Fruit fly (Drosophila melanogaster) whole organism, embryonic: ENCODE results near the gene nAChRalpha6.

Experiments used
- Ada2b ChIP-seq: fragments of 200-800 bp; sonication (Bioruptor generic); IDR thresholded peaks from 2 replicates; pipeline ENCODE4 v1.3.6; 2022; ENCODE audit warnings: missing biosample characterization, missing genetic modification characterization
- BtbVII ChIP-seq: fragments of 200-800 bp; sonication (Bioruptor generic); optimal IDR thresholded peaks from 3 replicates; lab custom pipeline; 2017; ENCODE audit warnings: missing biosample characterization, mild to moderate bottlenecking, missing genetic modification characterization
- CG10274 ChIP-seq: fragments of 200-800 bp; sonication (Bioruptor generic); optimal IDR thresholded peaks from 3 replicates; lab custom pipeline; 2017; ENCODE audit warnings: missing biosample characterization, mild to moderate bottlenecking, missing genetic modification characterization
- CG12391 ChIP-seq: fragments of 200-800 bp; sonication (Bioruptor generic); optimal IDR thresholded peaks from 3 replicates; lab custom pipeline; 2018; ENCODE audit warnings: missing biosample characterization, mild to moderate bottlenecking, missing genetic modification characterization, moderate library complexity
- CG16863 ChIP-seq: fragments of 200-800 bp; sonication (Bioruptor generic); optimal IDR thresholded peaks from 3 replicates; lab custom pipeline; 2016; ENCODE audit warnings: missing biosample characterization, missing genetic modification characterization
- CG31388 ChIP-seq: fragments of 200-800 bp; sonication (Bioruptor generic); optimal IDR thresholded peaks from 2 replicates; lab custom pipeline; 2016; ENCODE audit warnings: missing biosample characterization, missing genetic modification characterization
- CG3281 ChIP-seq: fragments of 200-800 bp; sonication (Bioruptor generic); optimal IDR thresholded peaks from 3 replicates; lab custom pipeline; 2017; ENCODE audit warnings: missing biosample characterization, mild to moderate bottlenecking, missing genetic modification characterization
- CG4424 ChIP-seq: fragments of 200-800 bp; sonication (Bioruptor generic); optimal IDR thresholded peaks from 3 replicates; lab custom pipeline; 2016; ENCODE audit warnings: missing biosample characterization, missing genetic modification characterization
- CG8089 ChIP-seq: fragments of 200-800 bp; sonication (Bioruptor generic); optimal IDR thresholded peaks from 3 replicates; lab custom pipeline; 2016; ENCODE audit warnings: missing biosample characterization, missing genetic modification characterization
- Camta ChIP-seq: fragments of 200-800 bp; sonication (Bioruptor generic); optimal IDR thresholded peaks from 2 replicates; lab custom pipeline; 2016; ENCODE audit warnings: missing biosample characterization, missing genetic modification characterization
- CkIIα-i1 ChIP-seq: fragments of 200-800 bp; sonication (Bioruptor generic); IDR thresholded peaks from 2 replicates; pipeline ENCODE4 v1.3.6; 2022; ENCODE audit warnings: missing biosample characterization, missing genetic modification characterization
- CoRest ChIP-seq: fragments of 200-800 bp; sonication (Bioruptor generic); optimal IDR thresholded peaks from 3 replicates; lab custom pipeline; 2018; ENCODE audit warnings: missing biosample characterization, mild to moderate bottlenecking, missing genetic modification characterization, moderate library complexity
- Fer1 ChIP-seq: fragments of 200-800 bp; sonication (Bioruptor generic); optimal IDR thresholded peaks from 2 replicates; lab custom pipeline; 2017; ENCODE audit warnings: missing biosample characterization, mild to moderate bottlenecking, missing genetic modification characterization
- H15 ChIP-seq: fragments of 200-800 bp; sonication (Bioruptor generic); IDR thresholded peaks from 3 replicates; pipeline ENCODE4 v1.3.6; 2022; ENCODE audit warnings: missing biosample characterization, missing genetic modification characterization
- Hr51 ChIP-seq, 2 experiments: fragments of 200-800 bp; sonication (Bioruptor generic); optimal IDR thresholded peaks; 2 replicates in 1 of 2; 3 replicates in 1 of 2; lab custom pipeline; 2016 to 2018; ENCODE audit warnings: missing biosample characterization in 2 of 2, missing genetic modification characterization in 2 of 2, mild to moderate bottlenecking in 1 of 2, moderate library complexity in 1 of 2
- Hr78 ChIP-seq, 2 experiments: fragments of 200-800 bp in 1 of 2; fragments of >200 bp in 1 of 2; sonication (Bioruptor generic) in 1 of 2; optimal IDR thresholded peaks; 2 replicates each; lab custom pipeline; 2017 to 2019; ENCODE audit warnings: missing biosample characterization in 2 of 2, missing genetic modification characterization in 2 of 2, mild to moderate bottlenecking in 1 of 2, moderate library complexity in 1 of 2
- Kr ChIP-seq: fragments of 200-800 bp; sonication (Bioruptor generic); optimal IDR thresholded peaks from 2 replicates; lab custom pipeline; 2017; ENCODE audit warnings: missing biosample characterization, mild to moderate bottlenecking, missing genetic modification characterization
- Lim3 ChIP-seq: fragments of 200-800 bp; sonication (Bioruptor generic); IDR thresholded peaks from 2 replicates; pipeline ENCODE4 v1.3.6; 2022; ENCODE audit warnings: missing biosample characterization, missing genetic modification characterization
- MESR4 ChIP-seq: fragments of 200-800 bp; sonication (Bioruptor generic); optimal IDR thresholded peaks from 2 replicates; lab custom pipeline; 2018; ENCODE audit warnings: missing biosample characterization, mild to moderate bottlenecking, missing genetic modification characterization, moderate library complexity
- Max ChIP-seq: fragments of 200-800 bp; sonication (Bioruptor generic); optimal IDR thresholded peaks from 2 replicates; lab custom pipeline; 2016; ENCODE audit warnings: missing biosample characterization, mild to moderate bottlenecking, missing genetic modification characterization
- NC2β ChIP-seq: fragments of 200-800 bp; sonication (Bioruptor generic); optimal IDR thresholded peaks from 2 replicates; lab custom pipeline; 2016; ENCODE audit warnings: missing biosample characterization, missing genetic modification characterization
- Ptx1 ChIP-seq: fragments of 200-800 bp; sonication (Bioruptor generic); IDR thresholded peaks from 2 replicates; pipeline ENCODE4 v1.3.6; 2022; ENCODE audit warnings: missing biosample characterization, missing genetic modification characterization
- Sry-β ChIP-seq: fragments of 200-800 bp; sonication (Bioruptor generic); optimal IDR thresholded peaks from 2 replicates; lab custom pipeline; 2018; ENCODE audit warnings: missing biosample characterization, mild to moderate bottlenecking, missing genetic modification characterization, moderate library complexity
- TFAM ChIP-seq: fragments of 200-800 bp; sonication (Bioruptor generic); optimal IDR thresholded peaks from 2 replicates; lab custom pipeline; 2017; ENCODE audit warnings: missing biosample characterization, missing genetic modification characterization, inconsistent platforms
- Trl ChIP-seq, 3 experiments: fragments of >200 bp in 2 of 3; fragments of 200-800 bp in 1 of 3; sonication (Bioruptor generic) in 1 of 3; optimal IDR thresholded peaks; 2 replicates in 1 of 3; 3 replicates in 2 of 3; lab custom pipeline; 2016 to 2017; ENCODE audit warnings: missing biosample characterization in 1 of 3, missing genetic modification characterization in 1 of 3
- ap ChIP-seq: fragments of 200-800 bp; sonication (Bioruptor generic); IDR thresholded peaks from 2 replicates; pipeline ENCODE4 v1.3.6; 2022; ENCODE audit warnings: missing biosample characterization, missing genetic modification characterization
- ato ChIP-seq: fragments of 200-800 bp; sonication (Bioruptor generic); IDR thresholded peaks from 2 replicates; pipeline ENCODE4 v1.3.6; 2022; ENCODE audit warnings: missing biosample characterization, missing genetic modification characterization; ENCODE audit not compliant: partially characterized antibody
- bowl ChIP-seq: fragments of 200-800 bp; sonication (Bioruptor generic); IDR thresholded peaks from 2 replicates; pipeline ENCODE4 v1.3.6; 2022; ENCODE audit warnings: missing biosample characterization, missing genetic modification characterization
- crol ChIP-seq: fragments of 200-800 bp; sonication (Bioruptor generic); IDR thresholded peaks from 2 replicates; pipeline ENCODE4 v1.3.6; 2022; ENCODE audit warnings: missing biosample characterization, missing genetic modification characterization
- dati ChIP-seq: fragments of 200-800 bp; sonication (Bioruptor generic); IDR thresholded peaks from 2 replicates; pipeline ENCODE4 v1.3.6; 2022; ENCODE audit warnings: missing biosample characterization, missing genetic modification characterization
- dysf ChIP-seq: fragments of 200-800 bp; sonication (Bioruptor generic); IDR thresholded peaks from 3 replicates; pipeline ENCODE4 v1.3.6; 2022; ENCODE audit warnings: missing biosample characterization, missing genetic modification characterization
- gfzf ChIP-seq: fragments of 200-800 bp; sonication (Bioruptor generic); optimal IDR thresholded peaks from 2 replicates; lab custom pipeline; 2016; ENCODE audit warnings: missing biosample characterization, mild to moderate bottlenecking, missing genetic modification characterization, moderate library complexity
- gro ChIP-seq: fragments of 200-800 bp; sonication (Bioruptor generic); optimal IDR thresholded peaks from 2 replicates; lab custom pipeline; 2016; ENCODE audit warnings: missing biosample characterization, missing genetic modification characterization
- hb ChIP-seq: fragments of 200-800 bp; sonication (Bioruptor generic); IDR thresholded peaks from 3 replicates; pipeline ENCODE4 v1.3.6; 2022; ENCODE audit warnings: missing biosample characterization, missing genetic modification characterization; ENCODE audit not compliant: partially characterized antibody
- kah ChIP-seq: fragments of 200-800 bp; sonication (Bioruptor generic); optimal IDR thresholded peaks from 2 replicates; lab custom pipeline; 2018; ENCODE audit warnings: missing biosample characterization, mild to moderate bottlenecking, missing genetic modification characterization
- ken ChIP-seq: fragments of 200-800 bp; sonication (Bioruptor generic); IDR thresholded peaks from 3 replicates; pipeline ENCODE4 v1.3.6; 2022; ENCODE audit warnings: missing biosample characterization, missing genetic modification characterization
- kni ChIP-seq: fragments of 200-800 bp; sonication (Bioruptor generic); optimal IDR thresholded peaks from 3 replicates; lab custom pipeline; 2017; ENCODE audit warnings: mild to moderate bottlenecking, missing biosample characterization, missing genetic modification reagents, missing genetic modification characterization
- nmo ChIP-seq: fragments of 200-800 bp; sonication (Bioruptor generic); optimal IDR thresholded peaks from 2 replicates; lab custom pipeline; 2018; ENCODE audit warnings: missing biosample characterization, mild to moderate bottlenecking, missing genetic modification characterization, moderate library complexity
- oc ChIP-seq: fragments of 200-800 bp; sonication (Bioruptor generic); optimal IDR thresholded peaks from 2 replicates; lab custom pipeline; 2018; ENCODE audit warnings: missing biosample characterization, mild to moderate bottlenecking, missing genetic modification characterization, moderate library complexity
- phol ChIP-seq: fragments of 200-800 bp; sonication (Bioruptor generic); optimal IDR thresholded peaks from 3 replicates; lab custom pipeline; 2018; ENCODE audit warnings: missing biosample characterization, mild to moderate bottlenecking, missing genetic modification characterization, moderate library complexity
- pnt ChIP-seq: fragments of 200-800 bp; sonication (Bioruptor generic); optimal IDR thresholded peaks from 3 replicates; lab custom pipeline; 2016; ENCODE audit warnings: missing biosample characterization, missing genetic modification characterization
- salm ChIP-seq: fragments of 200-800 bp; sonication (Bioruptor generic); optimal IDR thresholded peaks from 2 replicates; lab custom pipeline; 2018; ENCODE audit warnings: missing biosample characterization, mild to moderate bottlenecking, missing genetic modification characterization
- sc ChIP-seq, 3 experiments: fragments of >200 bp in 2 of 3; fragments of 200-800 bp in 1 of 3; sonication (Bioruptor generic) in 1 of 3; optimal IDR thresholded peaks; 2 replicates in 2 of 3; 3 replicates in 1 of 3; lab custom pipeline; 2017; ENCODE audit warnings: mild to moderate bottlenecking in 1 of 3, missing biosample characterization in 1 of 3, missing genetic modification characterization in 1 of 3, missing genetic modification reagents in 1 of 3
- sisA ChIP-seq: fragments of 200-800 bp; sonication (Bioruptor generic); IDR thresholded peaks from 2 replicates; pipeline ENCODE4 v1.3.6; 2022; ENCODE audit warnings: missing biosample characterization, missing genetic modification characterization
- sob ChIP-seq: fragments of 200-800 bp; sonication (Bioruptor generic); IDR thresholded peaks from 2 replicates; pipeline ENCODE4 v1.3.6; 2022; ENCODE audit warnings: missing biosample characterization, missing genetic modification characterization
- tap ChIP-seq: fragments of 200-800 bp; optimal IDR thresholded peaks from 3 replicates; lab custom pipeline; 2019; ENCODE audit warnings: missing biosample characterization, mild to moderate bottlenecking, missing genetic modification characterization, moderate library complexity
- zf30C ChIP-seq: fragments of 200-800 bp; sonication (Bioruptor generic); optimal IDR thresholded peaks from 3 replicates; lab custom pipeline; 2018; ENCODE audit warnings: missing biosample characterization, mild to moderate bottlenecking, missing genetic modification characterization

The nAChRalpha6 gene

DNA sequence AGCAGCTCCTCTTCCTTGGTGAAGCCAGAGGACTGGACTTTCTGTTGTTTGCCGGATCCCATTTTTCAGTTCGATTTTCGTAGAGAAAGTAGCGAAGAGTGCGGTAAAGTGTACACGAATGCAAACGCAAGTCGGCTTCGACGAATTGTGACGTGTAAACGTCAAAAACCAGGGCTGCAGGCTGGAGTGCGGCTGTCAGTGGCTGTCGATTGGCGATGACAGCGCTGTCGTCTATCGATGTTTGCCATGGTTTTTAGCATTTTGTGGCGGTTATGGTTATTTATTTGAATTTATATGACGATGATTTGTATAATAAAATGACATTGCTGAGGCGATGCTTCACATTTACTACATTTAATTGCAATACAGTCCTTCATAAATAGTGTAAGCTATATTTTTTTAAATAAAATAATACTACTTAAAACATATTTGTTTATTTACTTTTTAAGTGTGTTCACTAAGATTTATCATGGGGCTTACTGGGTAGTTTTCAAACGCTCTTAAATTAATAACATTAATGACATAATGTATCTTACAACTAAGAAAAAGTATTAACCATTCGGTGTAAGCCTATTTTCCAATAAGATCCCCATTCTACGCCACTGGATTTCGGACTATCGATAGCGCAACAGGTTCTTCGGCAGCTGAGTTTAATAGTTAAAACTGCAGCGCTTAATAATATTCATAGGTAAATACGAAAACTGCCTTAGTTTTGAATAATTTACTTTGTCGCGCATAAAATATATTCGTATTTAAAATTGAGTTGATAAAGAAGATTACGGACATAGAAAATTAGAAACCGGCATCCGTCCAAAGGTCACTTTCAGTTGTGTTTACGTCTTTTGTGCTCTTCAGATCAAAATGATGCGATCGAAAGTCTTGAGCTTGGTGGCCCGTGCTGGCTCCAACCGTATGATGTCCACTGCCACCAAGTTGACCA, 32.2 kb upstream of the nAChRalpha6 start, which contains the start of the genes CG5885 and CG4598 (continued):
- peak; percentile 73 for TF ChIP-seq sisA
- no peak for TF ChIP-seq bowl (GFP tag; lab: Robert Waterston, UW)
- TF ChIP-seq dysf (GFP tag; lab: Robert Waterston, UW) = peak; percentile 72; the same call in 2 of the 3 replicates
- TF ChIP-seq BtbVII (GFP tag; lab: Kevin White, UChicago) = peak; percentile 52
- TF ChIP-seq ato (GFP tag; lab: Robert Waterston, UW) = peak; percentile 51; the same call in 1 of the 2 replicates
- TF ChIP-seq Trl (optimal IDR thresholded peaks at IDR 0.05; lab: Kevin White, UChicago) = no peak
- TF ChIP-seq Trl (GFP tag; optimal IDR thresholded peaks at IDR 0.05; lab: Kevin White, UChicago) = peak; percentile 21
- TF ChIP-seq Hr51 (GFP tag; optimal IDR thresholded peaks at IDR 0.05; lab: Kevin White, UChicago) = peak; percentile 11 to 81
- TF ChIP-seq Ada2b (GFP tag; lab: Robert Waterston, UW) = peak; percentile 85
- TF ChIP-seq H15 (GFP tag; lab: Robert Waterston, UW) = peak; percentile 41; the same call in 2 of the 3 replicates
- peak in 1 of 2 experiments; percentile 37 for TF ChIP-seq Hr78 (GFP tag; optimal IDR thresholded peaks at IDR 0.05; lab: Kevin White, UChicago)
- TF ChIP-seq CG16863 (GFP tag; lab: Kevin White, UChicago) = peak; percentile 27
- no peak for TF ChIP-seq Sry-β
- no peak for TF ChIP-seq CG31388 (GFP tag; lab: Kevin White, UChicago)
- TF ChIP-seq TFAM (GFP tag; lab: Kevin White, UChicago) = no peak
- peak; percentile 69 for TF ChIP-seq phol (tag; lab: Kevin White, UChicago)
- TF ChIP-seq MESR4 (GFP tag; lab: Kevin White, UChicago) = peak; percentile 97
- peak; percentile 79 for TF ChIP-seq CoRest (tag; lab: Kevin White, UChicago)
- no peak for TF ChIP-seq CkIIα-i1 (GFP tag; lab: Robert Waterston, UW)
- TF ChIP-seq CG12391 (tag; lab: Kevin White, UChicago) = peak; percentile 82
- TF ChIP-seq nmo (GFP tag; lab: Kevin White, UChicago) = peak; percentile 61
- peak; percentile 45 for TF ChIP-seq tap (tag; lab: Kevin White, UChicago)
- no peak for TF ChIP-seq dati (GFP tag; lab: Robert Waterston, UW)
- TF ChIP-seq CG4424 (GFP tag; lab: Kevin White, UChicago) = peak; percentile 63
- no peak for TF ChIP-seq salm (tag; lab: Kevin White, UChicago)
- no peak for TF ChIP-seq Lim3 (GFP tag; lab: Robert Waterston, UW)
- TF ChIP-seq pnt (GFP tag; lab: Kevin White, UChicago) = peak; percentile 55
- TF ChIP-seq Fer1 (GFP tag; lab: Kevin White, UChicago) = peak; percentile 48
- TF ChIP-seq sc (optimal IDR thresholded peaks at IDR 0.05; lab: Kevin White, UChicago) = no peak
- peak; percentile 28 for TF ChIP-seq sc (GFP tag; optimal IDR thresholded peaks at IDR 0.05; lab: Kevin White, UChicago)
- no peak for TF ChIP-seq crol
- TF ChIP-seq Camta (GFP tag; lab: Kevin White, UChicago) = no peak
- TF ChIP-seq CG10274 = no peak
- TF ChIP-seq Kr (GFP tag; lab: Kevin White, UChicago) = no peak
- peak; percentile 59 for TF ChIP-seq kah (GFP tag; lab: Kevin White, UChicago)
- TF ChIP-seq CG8089 = no peak
- TF ChIP-seq ken (GFP tag; lab: Robert Waterston, UW) = peak; percentile 71; the same call in 1 of the 3 replicates
- TF ChIP-seq hb (GFP tag; lab: Robert Waterston, UW) = peak; percentile 69
- TF ChIP-seq Ptx1 (GFP tag; lab: Robert Waterston, UW) = peak; percentile 62
- TF ChIP-seq gro (GFP tag; lab: Kevin White, UChicago) = no peak
- no peak for TF ChIP-seq Max (GFP tag; lab: Kevin White, UChicago)
- TF ChIP-seq gfzf (GFP tag; lab: Kevin White, UChicago) = peak; percentile 50
- peak; percentile 47; the same call in 1 of the 2 replicates for TF ChIP-seq sob (GFP tag; lab: Robert Waterston, UW)
- peak; percentile 66 for TF ChIP-seq ap (GFP tag; lab: Robert Waterston, UW)
- TF ChIP-seq kni (GFP tag; lab: Kevin White, UChicago) = no peak
- TF ChIP-seq zf30C (GFP tag; lab: Kevin White, UChicago) = no peak
- peak; percentile 44 for TF ChIP-seq NC2β (GFP tag; lab: Kevin White, UChicago)
- TF ChIP-seq oc (tag; lab: Kevin White, UChicago) = no peak
- TF ChIP-seq CG3281 (GFP tag; lab: Kevin White, UChicago) = peak; percentile 34
